Fruit fly (Drosophila melanogaster) whole organism: ENCODE measurements around the gene PIG-K.

Source experiments
- CG8478 ChIP-seq: fragments of >200 bp; optimal IDR thresholded peaks from 2 replicates; lab custom pipeline; 2018; ENCODE audit warnings: inconsistent platforms
- pan ChIP-seq: fragments of >200 bp; optimal IDR thresholded peaks from 2 replicates; lab custom pipeline; 2017
- psq ChIP-seq: fragments of >200 bp; optimal IDR thresholded peaks from 2 replicates; lab custom pipeline; 2017
- usp ChIP-seq: fragments of >200 bp; optimal IDR thresholded peaks from 2 replicates; lab custom pipeline; 2017; ENCODE audit warnings: missing biosample characterization, missing genetic modification characterization, mixed read lengths

- TF ChIP-seq CG8478 (lab: Kevin White, UChicago) (no peak), psq (lab: Kevin White, UChicago) (no peak), pan (lab: Kevin White, UChicago) (no peak), usp (GFP tag; lab: Kevin White, UChicago) (no peak)
Observed at dm6 chrX:1979031-1979430, 30.1 kb downstream of the PIG-K start.
